Worm (Caenorhabditis elegans): ENCODE measurements around the gene cash-1.

DNA sequence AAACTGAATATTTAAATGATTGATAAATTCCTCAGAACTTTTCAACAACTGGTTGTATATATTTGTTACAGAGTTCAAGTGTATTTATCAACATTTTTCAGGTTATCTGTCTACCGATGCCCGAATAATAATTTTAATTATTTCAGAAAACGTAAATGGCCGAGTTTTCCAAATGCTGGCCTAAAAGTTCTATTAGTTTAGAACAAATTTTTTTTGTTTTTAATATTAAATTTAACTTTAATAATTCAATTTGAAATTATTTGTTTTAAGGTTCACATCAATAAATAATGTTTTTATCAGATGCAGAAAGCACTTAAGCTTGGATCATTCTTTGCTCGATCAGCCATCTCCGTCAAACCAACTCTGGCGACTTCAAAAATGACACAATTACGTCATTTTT, 47.7 kb upstream of the cash-1 start, which contains the start of gene trx-2:
- TF ChIP-seq nhr-47 (tag; optimal IDR thresholded peaks at IDR 0.05) (no peak), sptf-1 (tag; optimal IDR thresholded peaks at IDR 0.05) (no peak)

Data from whole organism, L1 larva.